Worm (Caenorhabditis elegans) whole organism, midembryonic: ENCODE measurements around the gene ZK666.12.

Source experiments
- T22C8.4 ChIP-seq: fragments of 200-800 bp; sonication (Bioruptor generic); IDR thresholded peaks from 2 replicates; pipeline ENCODE4 v1.3.6; 2022; ENCODE audit warnings: missing genetic modification characterization, missing compliant biosample characterization
- cog-1 ChIP-seq: sonication (generic microtip); optimal IDR thresholded peaks from 2 replicates; lab custom pipeline; 2016; ENCODE audit warnings: missing genetic modification characterization, missing compliant biosample characterization
- klf-2 ChIP-seq: fragments of 200-800 bp; sonication (Bioruptor generic); conservative IDR thresholded peaks from 2 replicates; pipeline ENCODE4 v1.3.6; 2022; ENCODE audit warnings: missing genetic modification reagents, missing genetic modification characterization, missing compliant biosample characterization
- med-1 ChIP-seq: sonication (generic microtip); optimal IDR thresholded peaks from 2 replicates; lab custom pipeline; 2017; ENCODE audit warnings: missing genetic modification characterization, mild to moderate bottlenecking, missing compliant biosample characterization, antibody characterized with exemption, missing genetic modification reagents; ENCODE audit not compliant: insufficient read depth
- tab-1 ChIP-seq: fragments of 200-800 bp; sonication (Bioruptor generic); IDR thresholded peaks from 2 replicates; pipeline ENCODE4 v1.3.6; 2022; ENCODE audit warnings: missing genetic modification characterization, missing compliant biosample characterization
- ztf-23 ChIP-seq: fragments of 200-800 bp; sonication (Bioruptor generic); IDR thresholded peaks from 2 replicates; pipeline ENCODE4 v1.3.6; 2022; ENCODE audit warnings: missing genetic modification reagents, missing genetic modification characterization, missing compliant biosample characterization

DNA sequence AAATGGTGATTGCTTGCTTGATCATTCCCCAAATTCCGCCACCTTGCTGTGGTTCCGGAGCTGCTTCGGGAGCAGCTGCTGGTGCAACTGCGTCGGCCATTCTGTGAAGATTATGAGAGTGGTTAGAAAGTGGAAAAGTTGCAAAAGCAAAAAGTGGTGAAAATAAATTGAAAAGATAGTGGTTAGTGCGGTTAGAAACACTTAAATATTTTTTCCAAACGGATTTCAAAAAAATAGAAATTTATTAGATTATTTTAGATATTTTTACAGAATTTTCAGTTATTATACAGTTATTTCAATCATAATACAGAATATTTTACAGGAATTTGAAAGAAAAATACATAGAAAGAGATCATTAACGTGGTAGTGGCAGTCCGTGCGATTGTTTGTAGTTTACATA, 41.6 kb downstream of the ZK666.12 start, which contains the start of gene R166.2:
- TF ChIP-seq ztf-23 (GFP tag; lab: Robert Waterston, UW) (no peak), cog-1 (no peak), T22C8.4 (GFP tag; lab: Robert Waterston, UW) (no peak), tab-1 (GFP tag; lab: Robert Waterston, UW) (no peak), med-1 (no peak), klf-2 (GFP tag; lab: Robert Waterston, UW) (no peak)
